ENCODE assay signal across 5 worm cellular contexts in genomic region chrV:11949509-11950117, ce11.
TF ChIP-seq lines count a peak whose summit lies in the region.

No protein-coding gene starts in this region.

TF ChIP-seq in whole organism, L1 larva, 84 proteins besides CTCF, POLR2A, EP300 and RAD21:
- TF ChIP-seq blmp-1 (tag; optimal IDR thresholded peaks at IDR 0.05; lab: Kevin White, UChicago): peak; percentile 41
- no peak for TF ChIP-seq nhr-20 (tag; optimal IDR thresholded peaks at IDR 0.05; lab: Kevin White, UChicago)
- no peak for TF ChIP-seq egl-27 (tag; optimal IDR thresholded peaks at IDR 0.05; lab: Kevin White, UChicago)
- peak; percentile 39 for TF ChIP-seq nhr-85 (tag; lab: Kevin White, UChicago)
- no peak for TF ChIP-seq Y116A8C.19 (tag; optimal IDR thresholded peaks at IDR 0.05; lab: Kevin White, UChicago; ENCODE audit: borderline replicate concordance)

TF ChIP-seq in whole organism, L2 larva, 48 proteins besides CTCF, POLR2A, EP300 and RAD21:
- TF ChIP-seq elt-1 (tag; optimal IDR thresholded peaks at IDR 0.05; lab: Kevin White, UChicago): peak; percentile 24
- TF ChIP-seq sma-3 (GFP tag; optimal IDR thresholded peaks at IDR 0.05; lab: Kevin White, UChicago): no peak

TF ChIP-seq in whole organism, L3 larva, 47 proteins besides CTCF, POLR2A, EP300 and RAD21:
- TF ChIP-seq nhr-12 (tag; optimal IDR thresholded peaks at IDR 0.05; lab: Kevin White, UChicago) (no peak), nhr-67 (tag; optimal IDR thresholded peaks at IDR 0.05; lab: Kevin White, UChicago) (no peak), lin-39 (tag; optimal IDR thresholded peaks at IDR 0.05; lab: Kevin White, UChicago) (peak; percentile 31), nhr-28 (tag; optimal IDR thresholded peaks at IDR 0.05; lab: Kevin White, UChicago) (no peak), nhr-25 (tag; optimal IDR thresholded peaks at IDR 0.05; lab: Kevin White, UChicago) (no peak), fkh-10 (GFP tag; optimal IDR thresholded peaks at IDR 0.05; lab: Kevin White, UChicago) (no peak), R02D3.7 (tag; optimal IDR thresholded peaks at IDR 0.05; lab: Kevin White, UChicago) (no peak), ZK546.5 (tag; optimal IDR thresholded peaks at IDR 0.05; lab: Kevin White, UChicago) (no peak)

TF ChIP-seq in whole organism, late embryonic, 69 proteins besides CTCF, POLR2A, EP300 and RAD21:
- TF ChIP-seq hlh-8 (tag; optimal IDR thresholded peaks at IDR 0.05; lab: Kevin White, UChicago) (no peak), ceh-6 (GFP tag; optimal IDR thresholded peaks at IDR 0.05; lab: Kevin White, UChicago) (no peak), tbx-2 (tag; optimal IDR thresholded peaks at IDR 0.05; lab: Kevin White, UChicago) (peak; percentile 6), unc-55 (GFP tag; optimal IDR thresholded peaks at IDR 0.05; lab: Kevin White, UChicago) (peak; percentile 55)

TF ChIP-seq in whole organism, mixed stage, embryonic, 35 proteins besides CTCF, POLR2A, EP300 and RAD21:
- TF ChIP-seq ham-2 (GFP tag; optimal IDR thresholded peaks at IDR 0.05; lab: Kevin White, UChicago) (no peak), hlh-1 (tag; optimal IDR thresholded peaks at IDR 0.05; lab: Kevin White, UChicago) (no peak), ceh-83 (GFP tag; optimal IDR thresholded peaks at IDR 0.05; lab: Kevin White, UChicago) (no peak), mab-5 (tag; optimal IDR thresholded peaks at IDR 0.05; lab: Kevin White, UChicago) (no peak), M03D4.4 (tag; optimal IDR thresholded peaks at IDR 0.05; lab: Kevin White, UChicago) (no peak), nhr-237 (tag; optimal IDR thresholded peaks at IDR 0.05; lab: Kevin White, UChicago) (no peak), ztf-11 (tag; optimal IDR thresholded peaks at IDR 0.05; lab: Kevin White, UChicago) (no peak), drap-1 (GFP tag; optimal IDR thresholded peaks at IDR 0.05; lab: Kevin White, UChicago) (no peak), unc-62 (GFP tag; optimal IDR thresholded peaks at IDR 0.05; lab: Kevin White, UChicago) (peak; percentile 12), lsy-2 (tag; optimal IDR thresholded peaks at IDR 0.05; lab: Kevin White, UChicago) (no peak), cnd-1 (tag; optimal IDR thresholded peaks at IDR 0.05; lab: Kevin White, UChicago) (no peak), sptf-1 (tag; optimal IDR thresholded peaks at IDR 0.05; lab: Kevin White, UChicago) (no peak), lin-13 (tag; optimal IDR thresholded peaks at IDR 0.05; lab: Kevin White, UChicago) (no peak), ceh-43 (GFP tag; optimal IDR thresholded peaks at IDR 0.05; lab: Kevin White, UChicago) (no peak), ceh-39 (tag; optimal IDR thresholded peaks at IDR 0.05; lab: Kevin White, UChicago) (no peak), flh-1 (GFP tag; optimal IDR thresholded peaks at IDR 0.05; lab: Kevin White, UChicago) (no peak), sem-2 (GFP tag; optimal IDR thresholded peaks at IDR 0.05; lab: Kevin White, UChicago) (no peak), unc-39 (tag; optimal IDR thresholded peaks at IDR 0.05; lab: Kevin White, UChicago) (no peak), mep-1 (tag; optimal IDR thresholded peaks at IDR 0.05; lab: Kevin White, UChicago) (no peak), nhr-12 (tag; optimal IDR thresholded peaks at IDR 0.05; lab: Kevin White, UChicago) (no peak), zip-8 (tag; optimal IDR thresholded peaks at IDR 0.05; lab: Kevin White, UChicago) (peak; percentile 81), elt-3 (tag; optimal IDR thresholded peaks at IDR 0.05; lab: Kevin White, UChicago) (no peak), mls-2 (tag; optimal IDR thresholded peaks at IDR 0.05; lab: Kevin White, UChicago) (no peak), bed-3 (GFP tag; optimal IDR thresholded peaks at IDR 0.05; lab: Kevin White, UChicago) (no peak), tbx-8 (GFP tag; optimal IDR thresholded peaks at IDR 0.05; lab: Kevin White, UChicago) (no peak), ces-1 (GFP tag; optimal IDR thresholded peaks at IDR 0.05; lab: Kevin White, UChicago) (no peak), elt-1 (tag; optimal IDR thresholded peaks at IDR 0.05; lab: Kevin White, UChicago; ENCODE audit: borderline replicate concordance, insufficient read depth) (peak; percentile 93), snpc-4 (tag; optimal IDR thresholded peaks at IDR 0.05; lab: Kevin White, UChicago) (no peak), pha-4 (tag; optimal IDR thresholded peaks at IDR 0.05; lab: Kevin White, UChicago) (no peak), blmp-1 (tag; optimal IDR thresholded peaks at IDR 0.05; lab: Kevin White, UChicago) (no peak), nhr-2 (tag; optimal IDR thresholded peaks at IDR 0.05; lab: Kevin White, UChicago) (peak; percentile 29), nhr-76 (tag; optimal IDR thresholded peaks at IDR 0.05; lab: Kevin White, UChicago) (no peak)

Comparison
In these comparisons a context has a peak if more than half of its experiments do, and no peak if none do; other contexts are left out.
1. Of the 10 proteins assayed by ChIP-seq in both whole organism, L1 larva and whole organism, late embryonic: peak only in whole organism, L1 larva: none; only in whole organism, late embryonic: tbx-2; in both: none; in neither: 9.